Fruit fly (Drosophila melanogaster) whole organism, embryonic: ENCODE measurements around the gene CAH7.

Experiments
- Abd-B ChIP-seq: fragments of 200-800 bp; sonication (Bioruptor generic); optimal IDR thresholded peaks from 2 replicates; lab custom pipeline; 2018; ENCODE audit warnings: missing biosample characterization, mild to moderate bottlenecking, missing genetic modification characterization, moderate library complexity
- Atf-2 ChIP-seq: fragments of 200-800 bp; sonication (Bioruptor generic); optimal IDR thresholded peaks from 2 replicates; lab custom pipeline; 2016; ENCODE audit warnings: missing biosample characterization, missing genetic modification characterization
- B-H2 ChIP-seq: fragments of 200-800 bp; sonication (Bioruptor generic); optimal IDR thresholded peaks from 2 replicates; lab custom pipeline; 2018; ENCODE audit warnings: missing biosample characterization, mild to moderate bottlenecking, missing genetic modification characterization
- Bgb ChIP-seq: fragments of 200-800 bp; sonication (Bioruptor generic); IDR thresholded peaks from 2 replicates; pipeline ENCODE4 v1.3.6; 2022; ENCODE audit warnings: missing biosample characterization, missing genetic modification characterization; ENCODE audit not compliant: partially characterized antibody
- CG10979 ChIP-seq: fragments of 200-800 bp; sonication (Bioruptor generic); optimal IDR thresholded peaks from 2 replicates; lab custom pipeline; 2018; ENCODE audit warnings: missing biosample characterization, mild to moderate bottlenecking, missing genetic modification characterization, moderate library complexity
- CG11696 ChIP-seq: fragments of 200-800 bp; sonication (Bioruptor generic); IDR thresholded peaks from 2 replicates; pipeline ENCODE4 v1.3.6; 2022; ENCODE audit warnings: missing biosample characterization, missing genetic modification characterization
- CG12769 ChIP-seq: fragments of 200-800 bp; sonication (Bioruptor generic); optimal IDR thresholded peaks from 2 replicates; lab custom pipeline; 2019; ENCODE audit warnings: missing biosample characterization, mild to moderate bottlenecking, missing genetic modification characterization, moderate library complexity
- CG13123 ChIP-seq: fragments of 200-800 bp; sonication (Bioruptor generic); optimal IDR thresholded peaks from 2 replicates; lab custom pipeline; 2016; ENCODE audit warnings: missing biosample characterization, missing genetic modification characterization
- CG14014 ChIP-seq: fragments of 200-800 bp; sonication (Bioruptor generic); IDR thresholded peaks from 2 replicates; pipeline ENCODE4 v1.3.6; 2022; ENCODE audit warnings: missing biosample characterization, missing genetic modification characterization
- CG14441 ChIP-seq: fragments of 200-800 bp; sonication (Bioruptor generic); IDR thresholded peaks from 2 replicates; pipeline ENCODE4 v1.3.6; 2022; ENCODE audit warnings: missing biosample characterization, missing genetic modification characterization
- CG14710 ChIP-seq: fragments of 200-800 bp; sonication (Bioruptor generic); optimal IDR thresholded peaks from 3 replicates; lab custom pipeline; 2019; ENCODE audit warnings: missing biosample characterization, mild to moderate bottlenecking, missing genetic modification characterization, moderate library complexity
- CG17385 ChIP-seq: fragments of 200-800 bp; sonication (Bioruptor generic); optimal IDR thresholded peaks from 3 replicates; lab custom pipeline; 2018; ENCODE audit warnings: missing biosample characterization, mild to moderate bottlenecking, missing genetic modification characterization
- CG17612 ChIP-seq: fragments of 200-800 bp; sonication (Bioruptor generic); IDR thresholded peaks from 2 replicates; pipeline ENCODE4 v1.3.6; 2022; ENCODE audit warnings: missing biosample characterization, missing genetic modification characterization
- CG32767 ChIP-seq: fragments of 200-800 bp; sonication (Bioruptor generic); IDR thresholded peaks from 2 replicates; pipeline ENCODE4 v1.3.6; 2022; ENCODE audit warnings: missing biosample characterization, missing genetic modification characterization
- CG34224 ChIP-seq: fragments of 200-800 bp; sonication (Bioruptor generic); IDR thresholded peaks from 3 replicates; pipeline ENCODE4 v1.3.6; 2022; ENCODE audit warnings: missing biosample characterization, missing genetic modification characterization; ENCODE audit not compliant: partially characterized antibody
- CG34422 ChIP-seq: fragments of 200-800 bp; sonication (Bioruptor generic); IDR thresholded peaks from 3 replicates; pipeline ENCODE4 v1.3.6; 2022; ENCODE audit warnings: missing biosample characterization, missing genetic modification characterization
- CG4328 ChIP-seq: fragments of 200-800 bp; sonication (Bioruptor generic); optimal IDR thresholded peaks from 3 replicates; lab custom pipeline; 2017; ENCODE audit warnings: missing biosample characterization, missing genetic modification reagents, missing genetic modification characterization
- CG4360 ChIP-seq: fragments of 200-800 bp; sonication (Bioruptor generic); IDR thresholded peaks from 2 replicates; pipeline ENCODE4 v1.3.6; 2022; ENCODE audit warnings: missing biosample characterization, missing genetic modification characterization
- CG4854 ChIP-seq: fragments of 200-800 bp; sonication (Bioruptor generic); optimal IDR thresholded peaks from 2 replicates; lab custom pipeline; 2016; ENCODE audit warnings: missing biosample characterization, missing genetic modification characterization, inconsistent platforms
- CG7839 ChIP-seq: fragments of 200-800 bp; sonication (Bioruptor generic); optimal IDR thresholded peaks from 3 replicates; lab custom pipeline; 2018; ENCODE audit warnings: missing biosample characterization, mild to moderate bottlenecking, missing genetic modification characterization, moderate library complexity
- CG7987 ChIP-seq: fragments of 200-800 bp; sonication (Bioruptor generic); optimal IDR thresholded peaks from 2 replicates; lab custom pipeline; 2018; ENCODE audit warnings: missing biosample characterization, mild to moderate bottlenecking, missing genetic modification characterization, moderate library complexity
- D ChIP-seq, 2 experiments: fragments of 200-800 bp in 1 of 2; fragments of >200 bp in 1 of 2; sonication (Bioruptor generic) in 1 of 2; optimal IDR thresholded peaks; 2 replicates in 1 of 2; 3 replicates in 1 of 2; lab custom pipeline; 2017; ENCODE audit warnings: mild to moderate bottlenecking in 1 of 2, missing biosample characterization in 1 of 2, missing genetic modification characterization in 1 of 2, missing genetic modification reagents in 1 of 2
- Drgx ChIP-seq: fragments of 200-800 bp; sonication (Bioruptor generic); IDR thresholded peaks from 2 replicates; pipeline ENCODE4 v1.3.6; 2022; ENCODE audit warnings: missing biosample characterization, missing genetic modification characterization
- H15 ChIP-seq: fragments of 200-800 bp; sonication (Bioruptor generic); IDR thresholded peaks from 3 replicates; pipeline ENCODE4 v1.3.6; 2022; ENCODE audit warnings: missing biosample characterization, missing genetic modification characterization
- HLHmδ ChIP-seq: fragments of 200-800 bp; sonication (Bioruptor generic); optimal IDR thresholded peaks from 2 replicates; lab custom pipeline; 2018; ENCODE audit warnings: missing biosample characterization, mild to moderate bottlenecking, missing genetic modification characterization, moderate library complexity
- Hmr ChIP-seq: fragments of 200-800 bp; sonication (Bioruptor generic); optimal IDR thresholded peaks from 3 replicates; lab custom pipeline; 2017; ENCODE audit warnings: mild to moderate bottlenecking, missing biosample characterization, missing genetic modification reagents, missing genetic modification characterization
- Hmx ChIP-seq: fragments of 200-800 bp; sonication (Bioruptor generic); optimal IDR thresholded peaks from 2 replicates; lab custom pipeline; 2016; ENCODE audit warnings: missing biosample characterization, missing genetic modification characterization
- Neu2 ChIP-seq: fragments of 200-800 bp; sonication (Bioruptor generic); optimal IDR thresholded peaks from 3 replicates; lab custom pipeline; 2016; ENCODE audit warnings: missing biosample characterization, missing genetic modification characterization, borderline replicate concordance
- Nf-YC ChIP-seq: fragments of 200-800 bp; optimal IDR thresholded peaks from 3 replicates; lab custom pipeline; 2019; ENCODE audit warnings: missing biosample characterization, mild to moderate bottlenecking, missing genetic modification characterization, moderate library complexity
- Spps ChIP-seq: fragments of 200-800 bp; sonication (Bioruptor generic); optimal IDR thresholded peaks from 2 replicates; lab custom pipeline; 2018; ENCODE audit warnings: missing biosample characterization, mild to moderate bottlenecking, missing genetic modification characterization
- Stat92E ChIP-seq, 3 experiments: fragments of >200 bp in 2 of 3; fragments of 200-800 bp in 1 of 3; sonication (Bioruptor generic) in 1 of 3; optimal IDR thresholded peaks; 2 replicates each; lab custom pipeline; 2017 to 2019; ENCODE audit warnings: missing biosample characterization in 3 of 3, missing genetic modification characterization in 3 of 3, mild to moderate bottlenecking in 1 of 3, moderate library complexity in 1 of 3
- TFAM ChIP-seq: fragments of 200-800 bp; sonication (Bioruptor generic); optimal IDR thresholded peaks from 2 replicates; lab custom pipeline; 2017; ENCODE audit warnings: missing biosample characterization, missing genetic modification characterization, inconsistent platforms
- ash1 ChIP-seq: fragments of 200-800 bp; sonication (Bioruptor generic); optimal IDR thresholded peaks from 2 replicates; lab custom pipeline; 2018; ENCODE audit warnings: missing biosample characterization, mild to moderate bottlenecking, missing genetic modification characterization
- bbx ChIP-seq: fragments of 200-800 bp; sonication (Bioruptor generic); IDR thresholded peaks from 2 replicates; pipeline ENCODE4 v1.3.6; 2022; ENCODE audit warnings: missing biosample characterization, missing genetic modification characterization; ENCODE audit not compliant: partially characterized antibody
- bcd ChIP-seq: fragments of 200-800 bp; sonication (Bioruptor generic); optimal IDR thresholded peaks from 2 replicates; lab custom pipeline; 2017; ENCODE audit warnings: missing biosample characterization, mild to moderate bottlenecking, missing genetic modification characterization
- chinmo ChIP-seq: fragments of 200-800 bp; sonication (Bioruptor generic); IDR thresholded peaks from 4 replicates; pipeline ENCODE4 v1.3.6; 2022; ENCODE audit warnings: missing biosample characterization, missing genetic modification characterization; ENCODE audit not compliant: partially characterized antibody
- chn ChIP-seq: fragments of 200-800 bp; sonication (Bioruptor generic); optimal IDR thresholded peaks from 2 replicates; lab custom pipeline; 2016; ENCODE audit warnings: missing biosample characterization, missing genetic modification characterization
- gem ChIP-seq: fragments of 200-800 bp; sonication (Bioruptor generic); optimal IDR thresholded peaks from 2 replicates; lab custom pipeline; 2019; ENCODE audit warnings: missing biosample characterization, mild to moderate bottlenecking, missing genetic modification characterization, moderate library complexity
- grn ChIP-seq: fragments of 200-800 bp; sonication (Bioruptor generic); optimal IDR thresholded peaks from 3 replicates; lab custom pipeline; 2017; ENCODE audit warnings: missing biosample characterization, missing genetic modification characterization
- h ChIP-seq: fragments of >200 bp; optimal IDR thresholded peaks from 2 replicates; lab custom pipeline; 2017
- pan ChIP-seq, 4 experiments: fragments of >200 bp in 3 of 4; fragments of 200-800 bp in 1 of 4; sonication (Bioruptor generic) in 1 of 4; optimal IDR thresholded peaks in 3 of 4; IDR thresholded peaks in 1 of 4; 2 replicates each; pipeline versions ENCODE4 v1.3.6 to Lab custom; 2017 to 2022; ENCODE audit warnings: missing biosample characterization in 2 of 4, missing genetic modification characterization in 2 of 4, mixed read lengths in 1 of 4
- prd ChIP-seq, 3 experiments: fragments of >200 bp in 2 of 3; fragments of 200-800 bp in 1 of 3; sonication (Bioruptor generic) in 1 of 3; optimal IDR thresholded peaks in 2 of 3; IDR thresholded peaks in 1 of 3; 2 replicates in 2 of 3; 3 replicates in 1 of 3; pipeline versions ENCODE4 v1.3.6 to Lab custom; 2017 to 2022; ENCODE audit warnings: missing biosample characterization in 1 of 3, missing genetic modification characterization in 1 of 3
- psq ChIP-seq: fragments of 200-800 bp; sonication (Bioruptor generic); optimal IDR thresholded peaks from 2 replicates; lab custom pipeline; 2017; ENCODE audit warnings: missing biosample characterization, missing genetic modification characterization
- repo ChIP-seq: fragments of 200-800 bp; sonication (Bioruptor generic); optimal IDR thresholded peaks from 2 replicates; lab custom pipeline; 2016; ENCODE audit warnings: missing biosample characterization, missing genetic modification characterization
- sob ChIP-seq: fragments of 200-800 bp; sonication (Bioruptor generic); IDR thresholded peaks from 2 replicates; pipeline ENCODE4 v1.3.6; 2022; ENCODE audit warnings: missing biosample characterization, missing genetic modification characterization
- trem ChIP-seq: fragments of 200-800 bp; optimal IDR thresholded peaks from 3 replicates; lab custom pipeline; 2019; ENCODE audit warnings: missing biosample characterization, mild to moderate bottlenecking, missing genetic modification characterization, moderate library complexity
- twi ChIP-seq: fragments of 200-800 bp; optimal IDR thresholded peaks from 2 replicates; lab custom pipeline; 2019; ENCODE audit warnings: missing biosample characterization, mild to moderate bottlenecking, missing genetic modification characterization, moderate library complexity
- unc-4 ChIP-seq: fragments of 200-800 bp; sonication (Bioruptor generic); IDR thresholded peaks from 2 replicates; pipeline ENCODE4 v1.3.6; 2022; ENCODE audit warnings: missing biosample characterization, missing genetic modification characterization; ENCODE audit not compliant: partially characterized antibody
- yki ChIP-seq: fragments of >200 bp; optimal IDR thresholded peaks from 3 replicates; lab custom pipeline; 2018

CAH7 gene

DNA sequence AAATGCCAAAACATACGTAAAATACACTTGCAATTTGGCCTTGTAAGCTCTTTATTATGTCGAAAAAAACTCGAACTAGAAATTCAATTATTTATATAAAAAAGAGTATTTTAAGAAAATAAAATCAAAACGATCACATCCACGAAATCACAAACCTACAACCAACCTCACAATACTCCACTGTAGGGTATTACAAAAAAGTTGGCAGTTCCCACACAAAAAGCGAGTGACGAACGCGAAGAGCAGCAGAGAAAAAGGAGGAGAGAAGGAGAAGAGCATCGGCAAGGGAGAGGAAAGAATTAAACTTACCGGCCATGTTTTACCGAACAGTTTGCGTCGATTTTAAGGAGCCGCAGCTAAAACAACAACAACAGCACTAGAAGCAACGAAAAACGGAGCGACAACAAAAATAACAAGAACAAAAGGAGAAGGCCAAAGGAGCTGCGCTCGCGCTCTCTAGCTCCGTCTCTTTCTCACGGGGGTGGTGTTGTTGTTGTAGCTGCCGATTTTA is 20.9 kb downstream of the CAH7 start (continued):
- no peak for TF ChIP-seq B-H2 (GFP tag; lab: Kevin White, UChicago)
- TF ChIP-seq Neu2: no peak
- TF ChIP-seq h (lab: Kevin White, UChicago): no peak
- TF ChIP-seq CG7987: no peak
- no peak for TF ChIP-seq TFAM (GFP tag; lab: Kevin White, UChicago)
- TF ChIP-seq repo (GFP tag; lab: Kevin White, UChicago): no peak
- no peak for TF ChIP-seq HLHmδ (GFP tag; lab: Kevin White, UChicago)
- TF ChIP-seq CG17385 (GFP tag; lab: Kevin White, UChicago): no peak
- TF ChIP-seq pan (optimal IDR thresholded peaks at IDR 0.05; lab: Kevin White, UChicago): no peak
- TF ChIP-seq pan (GFP tag; optimal IDR thresholded peaks at IDR 0.05 in 1 of 2, IDR thresholded peaks at IDR 0.05 in 1 of 2): no peak
- no peak for TF ChIP-seq CG4328 (GFP tag; lab: Kevin White, UChicago)
- TF ChIP-seq chn: no peak
- no peak for TF ChIP-seq H15
- no peak for TF ChIP-seq CG17612 (GFP tag; lab: Robert Waterston, UW)
- TF ChIP-seq Hmx: no peak
- no peak for TF ChIP-seq CG32767
- no peak for TF ChIP-seq CG13123
- TF ChIP-seq CG14710: no peak
- TF ChIP-seq psq (GFP tag; lab: Kevin White, UChicago): peak; percentile 50
- no peak for TF ChIP-seq yki (lab: Kevin White, UChicago)
- no peak for TF ChIP-seq CG14014 (GFP tag; lab: Robert Waterston, UW)
- TF ChIP-seq CG12769 (tag; lab: Kevin White, UChicago): no peak
- TF ChIP-seq CG4854 (GFP tag; lab: Kevin White, UChicago): no peak
- TF ChIP-seq Abd-B (GFP tag; lab: Kevin White, UChicago): no peak
- no peak for TF ChIP-seq CG14441 (GFP tag; lab: Robert Waterston, UW)
- TF ChIP-seq CG34224: no peak
- TF ChIP-seq bbx: no peak
- no peak for TF ChIP-seq CG7839 (tag; lab: Kevin White, UChicago)
- TF ChIP-seq unc-4: no peak
- no peak for TF ChIP-seq CG34422 (GFP tag; lab: Robert Waterston, UW)
- TF ChIP-seq ash1: no peak
- TF ChIP-seq D (optimal IDR thresholded peaks at IDR 0.05; lab: Kevin White, UChicago): no peak
- TF ChIP-seq D (GFP tag; optimal IDR thresholded peaks at IDR 0.05; lab: Kevin White, UChicago): no peak
- TF ChIP-seq Bgb: no peak
- no peak for TF ChIP-seq chinmo (GFP tag; lab: Robert Waterston, UW)
- TF ChIP-seq CG10979 (tag; lab: Kevin White, UChicago): peak; percentile 2
- no peak for TF ChIP-seq sob
- TF ChIP-seq Nf-YC (tag; lab: Kevin White, UChicago): no peak
- no peak for TF ChIP-seq CG11696 (GFP tag; lab: Robert Waterston, UW)
- TF ChIP-seq Stat92E (GFP tag; optimal IDR thresholded peaks at IDR 0.05; lab: Kevin White, UChicago): no peak
- no peak for TF ChIP-seq bcd
- TF ChIP-seq Spps: no peak
- peak; percentile 99 for TF ChIP-seq CG4360 (GFP tag; lab: Robert Waterston, UW)
- TF ChIP-seq gem: peak; percentile 46
- TF ChIP-seq Atf-2 (GFP tag; lab: Kevin White, UChicago): no peak
- no peak for TF ChIP-seq Hmr (GFP tag; lab: Kevin White, UChicago)
- peak; percentile 47 for TF ChIP-seq Drgx (GFP tag; lab: Robert Waterston, UW)
- TF ChIP-seq prd (optimal IDR thresholded peaks at IDR 0.05; lab: Kevin White, UChicago): no peak
- no peak; the same call in 2 of the 3 replicates for TF ChIP-seq prd (GFP tag; IDR thresholded peaks at IDR 0.05; lab: Robert Waterston, UW)
- no peak for TF ChIP-seq grn (GFP tag; lab: Kevin White, UChicago)
- TF ChIP-seq twi (tag; lab: Kevin White, UChicago): no peak
- TF ChIP-seq trem: peak; percentile 98
